Fruit fly (Drosophila melanogaster): Measurements from ENCODE around the gene CG6769.

CG6769 gene

DNA sequence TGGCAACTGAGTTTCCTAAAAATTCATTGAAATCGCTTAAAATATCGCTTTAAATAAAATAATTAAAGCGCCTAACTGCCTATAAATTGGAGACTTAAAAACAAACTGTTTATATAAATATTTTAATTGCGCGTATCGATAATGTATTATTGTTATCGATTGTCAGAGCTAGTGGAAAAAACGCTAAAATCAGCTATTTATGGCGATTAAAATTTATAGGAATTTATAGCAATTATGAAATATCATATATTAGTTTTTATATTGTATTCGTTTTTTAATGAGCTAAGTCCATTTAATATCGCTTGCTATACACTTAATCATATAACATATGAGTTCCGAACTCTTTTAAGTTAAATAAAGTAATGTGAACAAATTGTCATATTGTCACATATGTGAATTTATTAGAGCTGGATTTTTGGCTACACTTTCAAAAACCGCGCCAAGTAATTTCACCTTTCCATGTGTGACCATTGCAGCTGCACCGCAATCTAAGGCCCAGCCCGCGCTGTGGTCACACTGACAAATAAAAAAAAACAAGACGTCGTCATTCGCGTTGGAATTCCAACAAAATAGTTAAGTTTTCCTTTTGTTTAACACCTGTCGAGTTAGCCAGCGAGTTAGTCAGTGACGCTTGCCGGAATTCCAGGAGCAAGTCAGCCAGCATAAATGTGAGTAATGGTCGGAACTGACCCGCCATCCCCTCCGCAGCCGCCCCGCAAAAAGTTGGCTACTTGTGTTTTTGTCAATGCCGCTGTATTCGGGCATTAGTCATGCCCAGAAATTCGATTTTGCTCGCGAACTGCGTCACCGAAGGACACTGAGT, 46.6 kb downstream of the CG6769 start, which contains the start of the genes CG7772 and Vps4 (continued):
- TF ChIP-seq CG4820 (GFP tag; optimal IDR thresholded peaks at IDR 0.05) (no peak), HLH3B (GFP tag; IDR thresholded peaks at IDR 0.05) (no peak), Max (GFP tag; optimal IDR thresholded peaks at IDR 0.05) (no peak), bbx (GFP tag; IDR thresholded peaks at IDR 0.05; ENCODE audit: partially characterized antibody) (no peak), CG10366 (GFP tag; IDR thresholded peaks at IDR 0.05) (no peak), ham (GFP tag; IDR thresholded peaks at IDR 0.05) (no peak), CG8388 (GFP tag; optimal IDR thresholded peaks at IDR 0.05) (no peak), CG13424 (tag; optimal IDR thresholded peaks at IDR 0.05) (no peak), inv (GFP tag; IDR thresholded peaks at IDR 0.05; ENCODE audit: partially characterized antibody) (no peak), CG2116 (GFP tag; optimal IDR thresholded peaks at IDR 0.05) (peak; percentile 64), Sox102F (GFP tag; optimal IDR thresholded peaks at IDR 0.05) (no peak), E2f2 (GFP tag; IDR thresholded peaks at IDR 0.05) (peak; percentile 90), CG1603 (tag; optimal IDR thresholded peaks at IDR 0.05) (peak; percentile 33), CG5245 (GFP tag; optimal IDR thresholded peaks at IDR 0.05) (no peak), dpn (GFP tag; optimal IDR thresholded peaks at IDR 0.05) (no peak), stwl (tag; optimal IDR thresholded peaks at IDR 0.05) (peak; percentile 13), CG17385 (GFP tag; optimal IDR thresholded peaks at IDR 0.05) (no peak), CG8478 (optimal IDR thresholded peaks at IDR 0.05) (no peak), CG12391 (tag; optimal IDR thresholded peaks at IDR 0.05) (peak; percentile 1), CG7928 (GFP tag; optimal IDR thresholded peaks at IDR 0.05) (no peak), CG7839 (tag; optimal IDR thresholded peaks at IDR 0.05) (no peak), ftz-f1 (GFP tag; optimal IDR thresholded peaks at IDR 0.05) (peak; percentile 0), Bdp1 (GFP tag; optimal IDR thresholded peaks at IDR 0.05) (no peak), sna (GFP tag; IDR thresholded peaks at IDR 0.05; ENCODE audit: partially characterized antibody) (0 out of 2 replicates have a peak, but pooled peaks have one; percentile 43), ATbp (GFP tag; optimal IDR thresholded peaks at IDR 0.05) (no peak), CG15011 (GFP tag; optimal IDR thresholded peaks at IDR 0.05) (no peak), CG12155 (GFP tag; optimal IDR thresholded peaks at IDR 0.05) (no peak), CG13624 (GFP tag; optimal IDR thresholded peaks at IDR 0.05) (no peak), Blimp-1 (GFP tag; optimal IDR thresholded peaks at IDR 0.05) (no peak), Nf-YC (tag; optimal IDR thresholded peaks at IDR 0.05) (peak; percentile 10), disco-r (GFP tag; optimal IDR thresholded peaks at IDR 0.05) (no peak), pb (GFP tag; optimal IDR thresholded peaks at IDR 0.05) (no peak), CG17912 (GFP tag; optimal IDR thresholded peaks at IDR 0.05) (no peak), CG6683 (GFP tag; optimal IDR thresholded peaks at IDR 0.05) (no peak), CG4730 (GFP tag; IDR thresholded peaks at IDR 0.05) (no peak), gcm (GFP tag; optimal IDR thresholded peaks at IDR 0.05) (no peak), CG2712 (tag; optimal IDR thresholded peaks at IDR 0.05) (peak; percentile 19), CG4328 (GFP tag; optimal IDR thresholded peaks at IDR 0.05) (no peak), HHEX (GFP tag; optimal IDR thresholded peaks at IDR 0.05) (no peak), CG1792 (GFP tag; optimal IDR thresholded peaks at IDR 0.05) (no peak), CG15269 (tag; optimal IDR thresholded peaks at IDR 0.05) (no peak), Gug (GFP tag; IDR thresholded peaks at IDR 0.05) (no peak), Vsx1 (GFP tag; optimal IDR thresholded peaks at IDR 0.05) (no peak), CG32772 (GFP tag; IDR thresholded peaks at IDR 0.05) (peak; percentile 71), Dp (GFP tag; optimal IDR thresholded peaks at IDR 0.05) (peak; percentile 85), CG31441 (GFP tag; IDR thresholded peaks at IDR 0.05) (0 out of 2 replicates have a peak, but pooled peaks have one; percentile 10), CG4617 (GFP tag; optimal IDR thresholded peaks at IDR 0.05; ENCODE audit: borderline replicate concordance) (peak; percentile 68), Doc3 (GFP tag; IDR thresholded peaks at IDR 0.05; ENCODE audit: partially characterized antibody) (no peak), crc (GFP tag; optimal IDR thresholded peaks at IDR 0.05) (no peak)

All from whole organism, embryonic.